Comparison of ENCODE assay signal across 1 fruit fly cellular context in the genomic region with DNA sequence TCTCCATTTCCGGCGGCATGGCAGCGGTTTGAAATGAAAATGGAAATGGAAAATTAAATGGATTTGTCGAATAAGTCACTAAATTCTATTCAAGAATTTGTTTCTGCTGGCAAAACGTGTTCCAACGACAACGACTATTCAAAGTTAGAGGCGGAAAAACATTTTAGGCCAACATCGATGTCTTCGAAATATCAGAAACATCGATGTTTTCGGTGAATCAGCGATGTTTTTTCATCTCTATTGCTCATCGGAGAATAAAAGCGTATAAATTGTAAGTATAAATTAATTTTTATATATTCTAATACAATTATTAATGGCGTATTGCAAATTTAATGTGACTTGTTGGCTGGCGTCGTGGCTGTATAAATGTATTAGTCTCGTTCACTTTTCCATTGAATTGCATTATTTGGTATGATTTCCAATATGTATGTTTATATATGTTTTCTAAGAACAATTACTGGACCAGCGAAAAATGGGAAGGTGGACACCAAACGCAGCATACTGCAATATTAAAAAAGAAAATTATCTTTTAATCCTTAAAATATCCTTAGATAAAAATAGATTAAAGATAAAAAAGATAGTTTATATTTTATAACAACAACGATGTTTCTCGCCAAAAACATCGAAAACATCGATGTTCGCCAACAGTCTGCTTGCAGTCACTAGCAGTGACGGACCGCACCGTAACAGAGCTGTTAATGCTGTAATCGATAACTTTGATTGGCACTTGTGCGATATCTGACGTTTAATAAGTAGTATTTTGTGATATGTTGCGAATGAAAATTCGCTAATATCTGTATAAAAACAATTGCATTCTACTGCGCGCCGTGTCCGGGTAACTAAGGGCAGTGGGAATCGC.
TF ChIP-seq lines count a peak whose summit lies in the region.

A gene (minus strand): TSS at position 153 of the 859 bp plus-strand sequence.
A gene (plus strand): TSS at position 697 of the 859 bp plus-strand sequence.

TF ChIP-seq in whole organism, embryonic, 481 proteins besides CTCF, POLR2A, EP300 and RAD21 (continued from another document and continues in another):
- TF ChIP-seq CG15601 (tag; optimal IDR thresholded peaks at IDR 0.05; lab: Kevin White, UChicago) = no peak
- TF ChIP-seq CG32532 (GFP tag; IDR thresholded peaks at IDR 0.05; lab: Robert Waterston, UW) = no peak
- TF ChIP-seq bbx (GFP tag; IDR thresholded peaks at IDR 0.05; lab: Robert Waterston, UW; ENCODE audit: partially characterized antibody) = peak; percentile 73
- TF ChIP-seq Xbp1 (GFP tag; optimal IDR thresholded peaks at IDR 0.05; lab: Kevin White, UChicago) = no peak
- TF ChIP-seq CG7745 (tag; optimal IDR thresholded peaks at IDR 0.05; lab: Kevin White, UChicago) = no peak
- no peak for TF ChIP-seq CG3065 (GFP tag; optimal IDR thresholded peaks at IDR 0.05; lab: Kevin White, UChicago)
- TF ChIP-seq pho (GFP tag; optimal IDR thresholded peaks at IDR 0.05; lab: Kevin White, UChicago) = no peak
- TF ChIP-seq CG31365 (tag; optimal IDR thresholded peaks at IDR 0.05; lab: Kevin White, UChicago) = no peak
- TF ChIP-seq ato (GFP tag; IDR thresholded peaks at IDR 0.05; lab: Robert Waterston, UW; ENCODE audit: partially characterized antibody) = peak; percentile 60; the same call in 1 of the 2 replicates
- TF ChIP-seq Oaz (GFP tag; IDR thresholded peaks at IDR 0.05; lab: Robert Waterston, UW) = no peak
- no peak for TF ChIP-seq CG7271 (tag; optimal IDR thresholded peaks at IDR 0.05; lab: Kevin White, UChicago)
- peak; percentile 47 for TF ChIP-seq nerfin-2 (GFP tag; IDR thresholded peaks at IDR 0.05; lab: Robert Waterston, UW; ENCODE audit: partially characterized antibody)
- peak; percentile 50 for TF ChIP-seq CG34224 (GFP tag; IDR thresholded peaks at IDR 0.05; lab: Robert Waterston, UW; ENCODE audit: partially characterized antibody)
- TF ChIP-seq Sry-β (GFP tag; optimal IDR thresholded peaks at IDR 0.05; lab: Kevin White, UChicago) = peak; percentile 57
- no peak for TF ChIP-seq cad (GFP tag; optimal IDR thresholded peaks at IDR 0.05; lab: Kevin White, UChicago)
- no peak for TF ChIP-seq CG12155 (GFP tag; optimal IDR thresholded peaks at IDR 0.05; lab: Kevin White, UChicago)
- peak; percentile 4 for TF ChIP-seq CG14710 (tag; optimal IDR thresholded peaks at IDR 0.05; lab: Kevin White, UChicago)
- TF ChIP-seq CG12942 (GFP tag; optimal IDR thresholded peaks at IDR 0.05; lab: Kevin White, UChicago) = no peak
- TF ChIP-seq nau (GFP tag; optimal IDR thresholded peaks at IDR 0.05; lab: Kevin White, UChicago) = no peak
- no peak for TF ChIP-seq CG1529 (GFP tag; optimal IDR thresholded peaks at IDR 0.05; lab: Kevin White, UChicago)
- no peak for TF ChIP-seq sug (tag; optimal IDR thresholded peaks at IDR 0.05; lab: Kevin White, UChicago)
- TF ChIP-seq Dfd (GFP tag; optimal IDR thresholded peaks at IDR 0.05; lab: Kevin White, UChicago) = no peak
- no peak for TF ChIP-seq sim (GFP tag; IDR thresholded peaks at IDR 0.05; lab: Robert Waterston, UW)
- no peak for TF ChIP-seq CG18599 (GFP tag; optimal IDR thresholded peaks at IDR 0.05; lab: Kevin White, UChicago)
- no peak for TF ChIP-seq cwo (GFP tag; optimal IDR thresholded peaks at IDR 0.05; lab: Kevin White, UChicago)
- TF ChIP-seq CG5180 (GFP tag; optimal IDR thresholded peaks at IDR 0.05; lab: Kevin White, UChicago) = no peak
- no peak for TF ChIP-seq CG1832 (GFP tag; optimal IDR thresholded peaks at IDR 0.05; lab: Kevin White, UChicago)
- TF ChIP-seq Antp (GFP tag; optimal IDR thresholded peaks at IDR 0.05; lab: Kevin White, UChicago) = no peak
- no peak for TF ChIP-seq CG2199 (GFP tag; IDR thresholded peaks at IDR 0.05; lab: Robert Waterston, UW)
- TF ChIP-seq slbo (GFP tag; IDR thresholded peaks at IDR 0.05; lab: Robert Waterston, UW) = peak; percentile 33; the same call in 1 of the 2 replicates
- TF ChIP-seq Med (GFP tag; lab: Kevin White, UChicago) = peak; percentile 62
- TF ChIP-seq CG14860 (GFP tag; IDR thresholded peaks at IDR 0.05; lab: Robert Waterston, UW; ENCODE audit: partially characterized antibody) = peak; percentile 48; the same call in 2 of the 3 replicates
- no peak for TF ChIP-seq CG15479 (GFP tag; optimal IDR thresholded peaks at IDR 0.05; lab: Kevin White, UChicago)
- no peak for TF ChIP-seq CG32772 (GFP tag; IDR thresholded peaks at IDR 0.05; lab: Robert Waterston, UW)
- no peak for TF ChIP-seq fd102C (GFP tag; optimal IDR thresholded peaks at IDR 0.05; lab: Kevin White, UChicago)
- TF ChIP-seq Scr (GFP tag; IDR thresholded peaks at IDR 0.05; lab: Robert Waterston, UW; ENCODE audit: partially characterized antibody) = peak; percentile 68
- no peak for TF ChIP-seq tup (GFP tag; optimal IDR thresholded peaks at IDR 0.05; lab: Kevin White, UChicago)
- no peak for TF ChIP-seq lov (optimal IDR thresholded peaks at IDR 0.05; lab: Kevin White, UChicago)
- no peak for TF ChIP-seq lov (GFP tag; IDR thresholded peaks at IDR 0.05; lab: Robert Waterston, UW)
- TF ChIP-seq da (GFP tag; optimal IDR thresholded peaks at IDR 0.05; lab: Kevin White, UChicago) = no peak
- TF ChIP-seq CG11093 (GFP tag; IDR thresholded peaks at IDR 0.05; lab: Robert Waterston, UW) = no peak
- no peak for TF ChIP-seq Gsc (GFP tag; IDR thresholded peaks at IDR 0.05; lab: Robert Waterston, UW)
- no peak for TF ChIP-seq pita (GFP tag; optimal IDR thresholded peaks at IDR 0.05; lab: Kevin White, UChicago)
- TF ChIP-seq CG7963 (GFP tag; IDR thresholded peaks at IDR 0.05; lab: Robert Waterston, UW; ENCODE audit: partially characterized antibody) = peak; percentile 64
- TF ChIP-seq pfk (GFP tag; optimal IDR thresholded peaks at IDR 0.05; lab: Kevin White, UChicago) = no peak
- no peak for TF ChIP-seq CG8924 (tag; optimal IDR thresholded peaks at IDR 0.05; lab: Kevin White, UChicago)
- TF ChIP-seq Optix (GFP tag; IDR thresholded peaks at IDR 0.05; lab: Robert Waterston, UW) = no peak
- TF ChIP-seq CG10979 (tag; optimal IDR thresholded peaks at IDR 0.05; lab: Kevin White, UChicago) = no peak
- TF ChIP-seq stwl (tag; optimal IDR thresholded peaks at IDR 0.05; lab: Kevin White, UChicago) = peak; percentile 10
- no peak for TF ChIP-seq sima (GFP tag; optimal IDR thresholded peaks at IDR 0.05; lab: Kevin White, UChicago)
- no peak for TF ChIP-seq gcm2 (GFP tag; optimal IDR thresholded peaks at IDR 0.05; lab: Kevin White, UChicago)
- TF ChIP-seq pzg (GFP tag; optimal IDR thresholded peaks at IDR 0.05; lab: Kevin White, UChicago) = peak; percentile 31
- TF ChIP-seq Tbp (GFP tag; optimal IDR thresholded peaks at IDR 0.05; lab: Kevin White, UChicago) = no peak
- TF ChIP-seq CG7987 (GFP tag; optimal IDR thresholded peaks at IDR 0.05; lab: Kevin White, UChicago) = no peak
- peak in 1 of 2 experiments; percentile 26 for TF ChIP-seq Pdp1 (GFP tag; optimal IDR thresholded peaks at IDR 0.05; lab: Kevin White, UChicago)
- TF ChIP-seq luna (GFP tag; optimal IDR thresholded peaks at IDR 0.05; lab: Kevin White, UChicago) = no peak
- TF ChIP-seq Deaf1 (tag; optimal IDR thresholded peaks at IDR 0.05; lab: Kevin White, UChicago) = no peak
- TF ChIP-seq Sry-δ (GFP tag; optimal IDR thresholded peaks at IDR 0.05; lab: Kevin White, UChicago) = peak; percentile 76
- TF ChIP-seq CG16813 (GFP tag; IDR thresholded peaks at IDR 0.05; lab: Robert Waterston, UW; ENCODE audit: partially characterized antibody) = peak; percentile 57
- no peak for TF ChIP-seq CrebB (tag; optimal IDR thresholded peaks at IDR 0.05; lab: Kevin White, UChicago)
- TF ChIP-seq CG8281 (tag; optimal IDR thresholded peaks at IDR 0.05; lab: Kevin White, UChicago) = no peak
- no peak for TF ChIP-seq slp2 (GFP tag; optimal IDR thresholded peaks at IDR 0.05; lab: Kevin White, UChicago)
- no peak for TF ChIP-seq CG6654 (GFP tag; optimal IDR thresholded peaks at IDR 0.05; lab: Kevin White, UChicago)
- TF ChIP-seq Blimp-1 (GFP tag; optimal IDR thresholded peaks at IDR 0.05; lab: Kevin White, UChicago) = no peak
- peak; percentile 21 for TF ChIP-seq CoRest (tag; optimal IDR thresholded peaks at IDR 0.05; lab: Kevin White, UChicago)
- no peak for TF ChIP-seq CG15696 (tag; optimal IDR thresholded peaks at IDR 0.05; lab: Kevin White, UChicago)
- TF ChIP-seq Kr (GFP tag; optimal IDR thresholded peaks at IDR 0.05; lab: Kevin White, UChicago) = no peak
- TF ChIP-seq CG12744 (GFP tag; optimal IDR thresholded peaks at IDR 0.05; lab: Kevin White, UChicago) = no peak
- TF ChIP-seq Rx (GFP tag; IDR thresholded peaks at IDR 0.05; lab: Robert Waterston, UW) = no peak
- TF ChIP-seq Dbx (GFP tag; IDR thresholded peaks at IDR 0.05; lab: Robert Waterston, UW) = no peak
- no peak for TF ChIP-seq CG12391 (tag; optimal IDR thresholded peaks at IDR 0.05; lab: Kevin White, UChicago)
- peak; percentile 30 for TF ChIP-seq CG4617 (GFP tag; optimal IDR thresholded peaks at IDR 0.05; lab: Kevin White, UChicago; ENCODE audit: borderline replicate concordance)
- TF ChIP-seq Spps (tag; optimal IDR thresholded peaks at IDR 0.05; lab: Kevin White, UChicago) = no peak
- no peak for TF ChIP-seq Max (GFP tag; optimal IDR thresholded peaks at IDR 0.05; lab: Kevin White, UChicago)
- no peak for TF ChIP-seq CG14667 (GFP tag; IDR thresholded peaks at IDR 0.05; lab: Robert Waterston, UW)
- peak; percentile 69; the same call in 1 of the 2 replicates for TF ChIP-seq CG13287 (GFP tag; IDR thresholded peaks at IDR 0.05; lab: Robert Waterston, UW; ENCODE audit: partially characterized antibody)
- no peak for TF ChIP-seq Sox100B (GFP tag; optimal IDR thresholded peaks at IDR 0.05; lab: Kevin White, UChicago)
- no peak for TF ChIP-seq ap (GFP tag; IDR thresholded peaks at IDR 0.05; lab: Robert Waterston, UW)
- peak; percentile 68 for TF ChIP-seq BEAF-32 (GFP tag; optimal IDR thresholded peaks at IDR 0.05; lab: Kevin White, UChicago)
- no peak for TF ChIP-seq ase (GFP tag; IDR thresholded peaks at IDR 0.05; lab: Robert Waterston, UW)
- no peak for TF ChIP-seq prd (optimal IDR thresholded peaks at IDR 0.05; lab: Kevin White, UChicago)
- TF ChIP-seq prd (GFP tag; IDR thresholded peaks at IDR 0.05; lab: Robert Waterston, UW) = 0 out of 3 replicates have a peak, but pooled peaks have one; percentile 4
- TF ChIP-seq CG18764 (GFP tag; optimal IDR thresholded peaks at IDR 0.05; lab: Kevin White, UChicago) = no peak
- peak; percentile 89 for TF ChIP-seq CG2116 (GFP tag; optimal IDR thresholded peaks at IDR 0.05; lab: Kevin White, UChicago)
- peak; percentile 40 for TF ChIP-seq HLH4C (GFP tag; IDR thresholded peaks at IDR 0.05; lab: Robert Waterston, UW; ENCODE audit: partially characterized antibody)
- TF ChIP-seq Ptx1 (GFP tag; IDR thresholded peaks at IDR 0.05; lab: Robert Waterston, UW) = no peak
- TF ChIP-seq row (GFP tag; IDR thresholded peaks at IDR 0.05; lab: Robert Waterston, UW) = peak; percentile 71
- TF ChIP-seq vnd (GFP tag; IDR thresholded peaks at IDR 0.05; lab: Robert Waterston, UW; ENCODE audit: partially characterized antibody) = peak; percentile 45; the same call in 1 of the 3 replicates
- no peak for TF ChIP-seq tin (GFP tag; optimal IDR thresholded peaks at IDR 0.05; lab: Kevin White, UChicago)
- no peak for TF ChIP-seq odd (GFP tag; optimal IDR thresholded peaks at IDR 0.05; lab: Kevin White, UChicago)
- no peak for TF ChIP-seq D19B (GFP tag; optimal IDR thresholded peaks at IDR 0.05; lab: Kevin White, UChicago)
- TF ChIP-seq unpg (GFP tag; optimal IDR thresholded peaks at IDR 0.05; lab: Kevin White, UChicago) = no peak
- no peak for TF ChIP-seq CG31224 (GFP tag; IDR thresholded peaks at IDR 0.05; lab: Robert Waterston, UW)
- no peak for TF ChIP-seq CG14441 (GFP tag; IDR thresholded peaks at IDR 0.05; lab: Robert Waterston, UW)
- no peak for TF ChIP-seq CG18476 (GFP tag; optimal IDR thresholded peaks at IDR 0.05; lab: Kevin White, UChicago)
- no peak for TF ChIP-seq Atf6 (GFP tag; IDR thresholded peaks at IDR 0.05; lab: Robert Waterston, UW)
- no peak for TF ChIP-seq sd (tag; optimal IDR thresholded peaks at IDR 0.05; lab: Kevin White, UChicago)
- TF ChIP-seq MESR4 (GFP tag; optimal IDR thresholded peaks at IDR 0.05; lab: Kevin White, UChicago) = peak; percentile 36
- peak; percentile 6 for TF ChIP-seq B-H2 (GFP tag; optimal IDR thresholded peaks at IDR 0.05; lab: Kevin White, UChicago)
- TF ChIP-seq Dll (GFP tag; IDR thresholded peaks at IDR 0.05; lab: Robert Waterston, UW; ENCODE audit: partially characterized antibody) = peak; percentile 69; the same call in 3 of the 4 replicates
- TF ChIP-seq Opbp (GFP tag; IDR thresholded peaks at IDR 0.05; lab: Robert Waterston, UW; ENCODE audit: partially characterized antibody) = peak; percentile 63; the same call in 2 of the 3 replicates
- no peak for TF ChIP-seq CG8944 (GFP tag; optimal IDR thresholded peaks at IDR 0.05; lab: Kevin White, UChicago)
- no peak for TF ChIP-seq H15 (GFP tag; IDR thresholded peaks at IDR 0.05; lab: Robert Waterston, UW)
- TF ChIP-seq zen2 (GFP tag; IDR thresholded peaks at IDR 0.05; lab: Robert Waterston, UW; ENCODE audit: partially characterized antibody) = peak; percentile 35; the same call in 2 of the 3 replicates
- TF ChIP-seq CG17186 (GFP tag; optimal IDR thresholded peaks at IDR 0.05; lab: Kevin White, UChicago) = no peak
- no peak for TF ChIP-seq sr (GFP tag; IDR thresholded peaks at IDR 0.05; lab: Robert Waterston, UW)
- TF ChIP-seq Fer3 (tag; optimal IDR thresholded peaks at IDR 0.05; lab: Kevin White, UChicago) = no peak
- no peak for TF ChIP-seq rib (GFP tag; IDR thresholded peaks at IDR 0.05; lab: Robert Waterston, UW)
- no peak for TF ChIP-seq dysf (GFP tag; IDR thresholded peaks at IDR 0.05; lab: Robert Waterston, UW)
- peak; percentile 21 for TF ChIP-seq nmo (GFP tag; optimal IDR thresholded peaks at IDR 0.05; lab: Kevin White, UChicago)
- TF ChIP-seq CG3407 (GFP tag; optimal IDR thresholded peaks at IDR 0.05; lab: Kevin White, UChicago) = no peak
- TF ChIP-seq CG15073 (GFP tag; optimal IDR thresholded peaks at IDR 0.05; lab: Kevin White, UChicago) = no peak
- no peak for TF ChIP-seq CG4854 (GFP tag; optimal IDR thresholded peaks at IDR 0.05; lab: Kevin White, UChicago)
- peak; percentile 20 for TF ChIP-seq CG30020 (tag; optimal IDR thresholded peaks at IDR 0.05; lab: Kevin White, UChicago)
- no peak for TF ChIP-seq ftz-f1 (GFP tag; optimal IDR thresholded peaks at IDR 0.05; lab: Kevin White, UChicago)
- no peak for TF ChIP-seq ttk (GFP tag; IDR thresholded peaks at IDR 0.05; lab: Robert Waterston, UW)
- no peak for TF ChIP-seq Doc2 (GFP tag; IDR thresholded peaks at IDR 0.05; lab: Robert Waterston, UW)
- no peak for TF ChIP-seq Dip3 (GFP tag; optimal IDR thresholded peaks at IDR 0.05; lab: Kevin White, UChicago)
- no peak for TF ChIP-seq Nf-YA (GFP tag; IDR thresholded peaks at IDR 0.05; lab: Robert Waterston, UW)
- TF ChIP-seq CG4282 (GFP tag; optimal IDR thresholded peaks at IDR 0.05; lab: Kevin White, UChicago) = no peak
- TF ChIP-seq chinmo (GFP tag; IDR thresholded peaks at IDR 0.05; lab: Robert Waterston, UW; ENCODE audit: partially characterized antibody) = 0 out of 4 replicates have a peak, but pooled peaks have one; percentile 41
